Fruit fly (Drosophila melanogaster) whole organism, adult: ENCODE measurements around the gene Pex16.

Source experiments
- CG33017 ChIP-seq: fragments of 200-800 bp; sonication (Bioruptor generic); optimal IDR thresholded peaks from 2 replicates; lab custom pipeline; 2018; ENCODE audit warnings: missing biosample characterization, mild to moderate bottlenecking, missing genetic modification characterization, moderate library complexity
- CG5204 ChIP-seq: fragments of 200-800 bp; sonication (Bioruptor generic); optimal IDR thresholded peaks from 2 replicates; lab custom pipeline; 2016; ENCODE audit warnings: missing biosample characterization, missing genetic modification characterization
- Clk ChIP-seq: fragments of 200-800 bp; sonication (Bioruptor generic); optimal IDR thresholded peaks from 2 replicates; lab custom pipeline; 2017; ENCODE audit warnings: missing biosample characterization, missing genetic modification characterization
- Mnt ChIP-seq: fragments of 200-800 bp; sonication (Bioruptor generic); optimal IDR thresholded peaks from 2 replicates; lab custom pipeline; 2016; ENCODE audit warnings: missing biosample characterization, mild to moderate bottlenecking, missing genetic modification characterization
- bab1 ChIP-seq: fragments of 200-800 bp; sonication (Bioruptor generic); optimal IDR thresholded peaks from 3 replicates; lab custom pipeline; 2019; ENCODE audit warnings: missing biosample characterization, mild to moderate bottlenecking, missing genetic modification characterization, moderate library complexity
- kay ChIP-seq: fragments of 200-800 bp; sonication (Bioruptor generic); peaks from one replicate; lab custom pipeline; 2016; ENCODE audit warnings: missing biosample characterization, missing genetic modification characterization, borderline replicate concordance
- pad ChIP-seq: fragments of 200-800 bp; sonication (Bioruptor generic); optimal IDR thresholded peaks from 3 replicates; lab custom pipeline; 2017; ENCODE audit warnings: missing biosample characterization, missing genetic modification characterization, mild to moderate bottlenecking, moderate library complexity, missing genetic modification reagents
- tj ChIP-seq: fragments of 200-800 bp; sonication (Bioruptor generic); optimal IDR thresholded peaks from 3 replicates; lab custom pipeline; 2017; ENCODE audit warnings: missing biosample characterization, mild to moderate bottlenecking, missing genetic modification characterization, moderate library complexity

The Pex16 gene

dm6 chr3L:20729415-20729814, 48.6 kb downstream of the Pex16 start:
- TF ChIP-seq kay (GFP tag; lab: Kevin White, UChicago) (no peak), Mnt (GFP tag; lab: Kevin White, UChicago) (no peak), pad (GFP tag; lab: Kevin White, UChicago) (no peak), CG33017 (tag; lab: Kevin White, UChicago) (no peak), bab1 (GFP tag; lab: Kevin White, UChicago) (no peak), Clk (GFP tag; lab: Kevin White, UChicago) (no peak), CG5204 (no peak), tj (no peak)
